Fruit fly (Drosophila melanogaster): ENCODE data around the gene CG34426.

Gene CG34426

dm6 chr3L:8767876-8768275, 34.4 kb upstream of the CG34426 start (continued):
- TF ChIP-seq CG8290 (GFP tag; optimal IDR thresholded peaks at IDR 0.05) (no peak), CG8290 (tag; optimal IDR thresholded peaks at IDR 0.05) (peak in 1 of 2 experiments; percentile 65), CG4360 (GFP tag; IDR thresholded peaks at IDR 0.05) (no peak), Drgx (GFP tag; IDR thresholded peaks at IDR 0.05) (peak; percentile 66), pb (GFP tag; optimal IDR thresholded peaks at IDR 0.05) (no peak), trem (tag; optimal IDR thresholded peaks at IDR 0.05) (no peak), CG3847 (GFP tag; IDR thresholded peaks at IDR 0.05) (peak; percentile 59), BtbVII (GFP tag; optimal IDR thresholded peaks at IDR 0.05) (peak; percentile 43), CG1024 (GFP tag; IDR thresholded peaks at IDR 0.05) (no peak), CG2120 (GFP tag; optimal IDR thresholded peaks at IDR 0.05) (peak; percentile 81), CG8359 (GFP tag; optimal IDR thresholded peaks at IDR 0.05; ENCODE audit: borderline replicate concordance) (no peak), grn (GFP tag; optimal IDR thresholded peaks at IDR 0.05) (peak; percentile 12), D19B (GFP tag; optimal IDR thresholded peaks at IDR 0.05) (peak; percentile 11), nmo (GFP tag; optimal IDR thresholded peaks at IDR 0.05) (peak; percentile 39), CG16813 (GFP tag; IDR thresholded peaks at IDR 0.05; ENCODE audit: partially characterized antibody) (no peak), Adf1 (GFP tag; IDR thresholded peaks at IDR 0.05) (peak; percentile 59), Ada2b (GFP tag; IDR thresholded peaks at IDR 0.05) (peak; percentile 14; the same call in 1 of the 2 replicates), CrebB (tag; optimal IDR thresholded peaks at IDR 0.05) (no peak), CG14965 (GFP tag; optimal IDR thresholded peaks at IDR 0.05; ENCODE audit: borderline replicate concordance) (no peak), CG4424 (GFP tag; optimal IDR thresholded peaks at IDR 0.05) (peak; percentile 5), Side (GFP tag; optimal IDR thresholded peaks at IDR 0.05) (peak; percentile 32), dmrt99B (tag; optimal IDR thresholded peaks at IDR 0.05) (peak; percentile 42), prd (optimal IDR thresholded peaks at IDR 0.05) (no peak), prd (GFP tag; IDR thresholded peaks at IDR 0.05) (peak; percentile 58; the same call in 2 of the 3 replicates), CG15514 (GFP tag; optimal IDR thresholded peaks at IDR 0.05) (peak; percentile 27), CG12299 (tag; optimal IDR thresholded peaks at IDR 0.05) (peak; percentile 4), inv (GFP tag; IDR thresholded peaks at IDR 0.05; ENCODE audit: partially characterized antibody) (no peak), yki (optimal IDR thresholded peaks at IDR 0.05) (no peak), slou (GFP tag; optimal IDR thresholded peaks at IDR 0.05) (no peak), CG10209 (GFP tag; optimal IDR thresholded peaks at IDR 0.05) (peak; percentile 42), CG9932 (GFP tag; IDR thresholded peaks at IDR 0.05) (peak; percentile 66), Mes4 (GFP tag; optimal IDR thresholded peaks at IDR 0.05) (no peak), chm (GFP tag; IDR thresholded peaks at IDR 0.05) (no peak), Hr51 (GFP tag; optimal IDR thresholded peaks at IDR 0.05) (peak in 1 of 2 experiments; percentile 44), CG11560 (tag; IDR thresholded peaks at IDR 0.05) (0 out of 3 replicates have a peak, but pooled peaks have one; percentile 30), caup (GFP tag; optimal IDR thresholded peaks at IDR 0.05; ENCODE audit: severe bottlenecking) (peak; percentile 37), zfh1 (GFP tag; IDR thresholded peaks at IDR 0.05) (no peak), mirr (GFP tag; optimal IDR thresholded peaks at IDR 0.05) (no peak), tio (GFP tag; optimal IDR thresholded peaks at IDR 0.05) (peak; percentile 37), Oli (tag; optimal IDR thresholded peaks at IDR 0.05) (peak; percentile 7), CG7786 (GFP tag; optimal IDR thresholded peaks at IDR 0.05) (peak; percentile 57), unc-4 (GFP tag; IDR thresholded peaks at IDR 0.05; ENCODE audit: partially characterized antibody) (no peak), sens (GFP tag) (peak; percentile 72), CG6765 (GFP tag; optimal IDR thresholded peaks at IDR 0.05) (peak; percentile 42), lilli (GFP tag; optimal IDR thresholded peaks at IDR 0.05) (peak; percentile 68), Poxn (GFP tag; IDR thresholded peaks at IDR 0.05) (0 out of 2 replicates have a peak, but pooled peaks have one; percentile 36), Bdp1 (GFP tag; optimal IDR thresholded peaks at IDR 0.05) (peak; percentile 2), CG11456 (GFP tag; IDR thresholded peaks at IDR 0.05) (no peak), CG14441 (GFP tag; IDR thresholded peaks at IDR 0.05) (peak; percentile 38; the same call in 1 of the 2 replicates), CG8944 (GFP tag; optimal IDR thresholded peaks at IDR 0.05) (no peak), CG8388 (GFP tag; optimal IDR thresholded peaks at IDR 0.05) (peak; percentile 74), kay (GFP tag; optimal IDR thresholded peaks at IDR 0.05) (no peak)

Measured in whole organism, embryonic.